Worm (Caenorhabditis elegans): ENCODE data around the gene far-2.

Gene far-2

ce11 chrIII:9114649-9115048 lies 33.0 kb downstream of the far-2 start, which contains the start of gene ZK512.1:
Gene ZK512.1, plus strand, starts transcription at chrIII:9114949.
- TF ChIP-seq rcor-1 (GFP tag; IDR thresholded peaks at IDR 0.05) (no peak), madf-8 (GFP tag; conservative IDR thresholded peaks at IDR 0.05) (no peak), lin-54 (GFP tag; optimal IDR thresholded peaks at IDR 0.05) (no peak), F57C9.4 (tag; optimal IDR thresholded peaks at IDR 0.05) (no peak), akir-1 (GFP tag; optimal IDR thresholded peaks at IDR 0.05) (no peak), B0261.1 (tag; optimal IDR thresholded peaks at IDR 0.05) (no peak), snpc-1.1 (tag; optimal IDR thresholded peaks at IDR 0.05; ENCODE audit: insufficient read depth) (no peak), ZK185.1 (tag; optimal IDR thresholded peaks at IDR 0.05; ENCODE audit: poor library complexity, severe bottlenecking) (no peak), F39B2.1 (GFP tag; IDR thresholded peaks at IDR 0.05) (no peak), lsy-27 (tag; optimal IDR thresholded peaks at IDR 0.05; ENCODE audit: borderline replicate concordance, insufficient read depth) (no peak), lag-1 (GFP tag; IDR thresholded peaks at IDR 0.05) (no peak), bed-1 (GFP tag; IDR thresholded peaks at IDR 0.05) (no peak), repo-1 (tag; optimal IDR thresholded peaks at IDR 0.05) (no peak), C06A6.2 (GFP tag; conservative IDR thresholded peaks at IDR 0.05) (no peak), nfya-2 (GFP tag; IDR thresholded peaks at IDR 0.05) (no peak), sptf-2 (GFP tag; optimal IDR thresholded peaks at IDR 0.05) (no peak), aptf-2 (GFP tag; conservative IDR thresholded peaks at IDR 0.05) (no peak), Y67H2A.10 (GFP tag; conservative IDR thresholded peaks at IDR 0.05) (no peak), Y53F4B.3 (GFP tag; IDR thresholded peaks at IDR 0.05) (no peak)

ce11 chrIII:9115745-9116144 lies 34.1 kb downstream of the far-2 start:
- no peak for TF ChIP-seq nhr-179 (tag; optimal IDR thresholded peaks at IDR 0.05)
- TF ChIP-seq snpc-1.1 (tag; optimal IDR thresholded peaks at IDR 0.05; ENCODE audit: insufficient read depth) = no peak
- TF ChIP-seq snpc-1.3 (tag; optimal IDR thresholded peaks at IDR 0.05; ENCODE audit: insufficient read depth) = no peak
- no peak for TF ChIP-seq efl-1 (GFP tag; optimal IDR thresholded peaks at IDR 0.05)
- TF ChIP-seq cebp-2 (GFP tag; IDR thresholded peaks at IDR 0.05) = no peak
- no peak for TF ChIP-seq F39B2.1 (GFP tag; IDR thresholded peaks at IDR 0.05)
- no peak for TF ChIP-seq lir-1 (GFP tag; conservative IDR thresholded peaks at IDR 0.05)
- no peak for TF ChIP-seq ztf-3 (GFP tag; optimal IDR thresholded peaks at IDR 0.05)
- TF ChIP-seq chd-7 (tag; optimal IDR thresholded peaks at IDR 0.05) = no peak
- no peak for TF ChIP-seq mes-4 (tag; optimal IDR thresholded peaks at IDR 0.05)
- TF ChIP-seq zim-3 (tag; optimal IDR thresholded peaks at IDR 0.05) = no peak
- TF ChIP-seq F22D6.2 (tag; optimal IDR thresholded peaks at IDR 0.05) = no peak
- no peak for TF ChIP-seq athp-1 (tag; optimal IDR thresholded peaks at IDR 0.05)
- no peak for TF ChIP-seq lin-26 (GFP tag; IDR thresholded peaks at IDR 0.05)
- TF ChIP-seq F37B4.10 (GFP tag; IDR thresholded peaks at IDR 0.05) = no peak
- TF ChIP-seq madf-8 (GFP tag; conservative IDR thresholded peaks at IDR 0.05) = no peak

DNA sequence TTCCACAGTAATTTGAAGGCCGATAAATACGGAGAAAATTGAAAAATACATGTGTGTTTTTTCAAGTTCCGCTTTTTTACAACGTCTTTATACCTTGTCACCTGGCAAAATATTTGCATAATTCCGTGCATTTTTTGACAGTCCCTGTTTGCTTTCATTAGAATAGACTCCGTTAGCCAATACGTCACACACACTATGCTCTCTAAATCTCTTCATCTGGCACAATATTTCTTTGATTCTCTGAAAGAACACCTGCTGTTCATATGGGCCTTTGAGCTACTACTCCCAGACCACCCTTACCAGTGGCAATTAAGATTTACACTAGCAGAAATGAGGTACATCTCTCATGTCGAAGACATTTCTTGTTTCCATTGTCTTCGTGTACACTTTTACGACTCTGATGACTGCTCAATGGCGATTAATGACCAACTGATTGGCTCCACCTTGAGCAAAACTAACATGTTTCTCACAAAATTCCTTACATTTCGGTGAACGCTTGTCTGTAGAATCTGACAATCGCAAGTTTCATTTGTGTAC lies 36.8 kb downstream of the far-2 start, which contains the start of gene grl-11:
TSS of gene grl-11 (minus strand) at position 51 of the 537 bp plus-strand sequence.
- TF ChIP-seq F57C9.4 (tag; optimal IDR thresholded peaks at IDR 0.05) (no peak), F57A8.1 (GFP tag; optimal IDR thresholded peaks at IDR 0.05) (no peak), B0336.3 (GFP tag; IDR thresholded peaks at IDR 0.05) (no peak), mxl-1 (tag; optimal IDR thresholded peaks at IDR 0.05) (no peak), rec-8 (tag; optimal IDR thresholded peaks at IDR 0.05) (no peak), let-607 (tag; optimal IDR thresholded peaks at IDR 0.05) (no peak), pbrm-1 (GFP tag; IDR thresholded peaks at IDR 0.05) (no peak), let-526 (GFP tag; IDR thresholded peaks at IDR 0.05) (no peak), ekl-4 (GFP tag; IDR thresholded peaks at IDR 0.05) (no peak), tbx-9 (tag; optimal IDR thresholded peaks at IDR 0.05; ENCODE audit: borderline replicate concordance) (no peak), F52B5.7 (tag; optimal IDR thresholded peaks at IDR 0.05) (no peak), snpc-3.4 (tag; optimal IDR thresholded peaks at IDR 0.05) (no peak), unc-62 (GFP tag; optimal IDR thresholded peaks at IDR 0.05) (no peak), tlf-1 (GFP tag; optimal IDR thresholded peaks at IDR 0.05) (no peak)

All from whole organism, young adult.